Worm (Caenorhabditis elegans): ENCODE measurements around the gene abhd-3.2.
A peak's percentile ranks its signal among the peaks of the same experiment; 100 is the strongest.

Gene abhd-3.2

DNA sequence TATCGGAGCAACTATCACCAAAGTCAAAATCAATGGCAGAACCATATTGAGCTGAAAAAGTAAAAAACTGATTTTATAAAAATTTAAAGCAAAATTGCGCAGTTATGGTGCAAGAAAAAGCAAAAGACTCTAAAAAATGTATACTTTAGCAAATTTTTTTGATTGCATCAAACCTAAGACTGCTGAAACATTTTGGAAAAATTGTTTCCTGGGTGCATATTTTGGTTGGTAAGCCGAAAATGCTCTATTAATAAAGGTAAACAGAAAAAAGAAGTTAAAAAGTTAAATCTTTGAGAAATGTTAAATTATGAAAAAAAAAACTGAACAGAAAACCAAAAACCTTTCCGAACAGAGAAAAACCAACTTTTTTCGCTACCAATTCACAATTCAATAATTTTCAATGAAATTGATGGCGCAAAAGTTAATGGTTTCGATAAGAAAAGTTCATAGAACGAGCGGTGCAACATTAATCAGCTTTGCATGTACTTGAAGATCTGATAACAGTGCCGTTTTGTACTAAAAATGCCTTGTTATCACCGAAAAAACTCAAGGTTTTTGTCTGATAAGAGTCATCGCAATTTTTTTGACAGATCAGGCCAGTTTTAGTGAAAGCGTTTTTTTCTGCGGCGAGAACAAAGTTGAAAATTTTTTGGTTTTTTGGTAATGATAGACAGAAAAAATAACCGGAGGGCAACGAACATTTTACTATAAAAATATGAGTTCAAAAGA lies at the start of gene abhd-3.2:
TSS of gene abhd-3.2 (minus strand) at position 51 of the 729 bp plus-strand sequence.
- TF ChIP-seq tlf-1 (GFP tag; optimal IDR thresholded peaks at IDR 0.05) (peak; percentile 44), hmg-1.2 (GFP tag; IDR thresholded peaks at IDR 0.05) (no peak), ztf-26 (tag; optimal IDR thresholded peaks at IDR 0.05) (peak; percentile 19), athp-1 (tag; optimal IDR thresholded peaks at IDR 0.05) (no peak), nhr-90 (tag; optimal IDR thresholded peaks at IDR 0.05) (no peak), F39B2.1 (GFP tag; IDR thresholded peaks at IDR 0.05) (no peak), lin-35 (GFP tag; optimal IDR thresholded peaks at IDR 0.05) (no peak), madf-10 (tag; optimal IDR thresholded peaks at IDR 0.05) (no peak), lin-26 (GFP tag; IDR thresholded peaks at IDR 0.05) (no peak), ztf-22 (GFP tag; optimal IDR thresholded peaks at IDR 0.05) (peak; percentile 88), dox-1 (GFP tag; IDR thresholded peaks at IDR 0.05) (peak; percentile 62), nhr-80 (tag; optimal IDR thresholded peaks at IDR 0.05) (peak; percentile 98), B0336.3 (GFP tag; IDR thresholded peaks at IDR 0.05) (peak; percentile 44; the same call in 1 of the 2 replicates), ztf-3 (GFP tag; optimal IDR thresholded peaks at IDR 0.05) (no peak), unc-62 (GFP tag; optimal IDR thresholded peaks at IDR 0.05) (peak; percentile 66), K11D2.4 (GFP tag; IDR thresholded peaks at IDR 0.05) (no peak), sea-2 (GFP tag; IDR thresholded peaks at IDR 0.05) (no peak), nfya-2 (GFP tag; IDR thresholded peaks at IDR 0.05) (no peak), let-607 (tag; optimal IDR thresholded peaks at IDR 0.05) (peak; percentile 2 to 45), unc-130 (GFP tag; optimal IDR thresholded peaks at IDR 0.05) (no peak), ets-4 (GFP tag; optimal IDR thresholded peaks at IDR 0.05) (peak; percentile 82), mxl-1 (tag; optimal IDR thresholded peaks at IDR 0.05) (no peak), tbp1 (GFP tag; optimal IDR thresholded peaks at IDR 0.05) (peak; percentile 12), pha-4 (tag; optimal IDR thresholded peaks at IDR 0.05) (peak; percentile 81), atf-7 (tag; optimal IDR thresholded peaks at IDR 0.05) (peak; percentile 63), lin-40 (tag; optimal IDR thresholded peaks at IDR 0.05) (peak; percentile 71), die-1 (tag; optimal IDR thresholded peaks at IDR 0.05) (no peak), cebp-1 (GFP tag; IDR thresholded peaks at IDR 0.05) (no peak), cebp-1 (tag; optimal IDR thresholded peaks at IDR 0.05) (no peak)

DNA sequence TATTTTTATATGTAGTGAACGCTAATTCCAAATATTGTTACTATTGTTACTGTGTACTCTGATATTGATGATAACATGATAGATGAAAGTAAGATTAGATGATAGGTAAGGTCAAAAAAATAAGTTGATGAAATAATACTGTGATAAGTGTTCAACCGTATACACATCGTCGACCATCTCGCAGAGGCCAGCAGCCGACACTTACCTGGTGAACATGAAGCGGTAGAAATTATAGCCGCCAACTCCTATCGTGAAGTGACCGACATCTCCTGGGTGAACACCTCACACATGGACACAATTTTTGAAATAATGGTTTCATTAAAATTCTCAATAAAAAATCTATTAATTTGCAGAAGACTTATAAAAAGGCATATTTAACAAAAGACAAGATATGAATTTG lies 49.6 kb upstream of the abhd-3.2 start:
- TF ChIP-seq B0035.1 (tag; optimal IDR thresholded peaks at IDR 0.05) (no peak), sea-2 (GFP tag; IDR thresholded peaks at IDR 0.05) (no peak), dpff-1 (tag; optimal IDR thresholded peaks at IDR 0.05) (no peak), C06A6.2 (GFP tag; conservative IDR thresholded peaks at IDR 0.05) (no peak), dpl-1 (GFP tag; optimal IDR thresholded peaks at IDR 0.05) (no peak), snpc-4 (GFP tag; optimal IDR thresholded peaks at IDR 0.05) (no peak), snpc-4 (tag; optimal IDR thresholded peaks at IDR 0.05) (peak in 3 of 4 experiments; percentile 27 to 69 (median 54))

DNA sequence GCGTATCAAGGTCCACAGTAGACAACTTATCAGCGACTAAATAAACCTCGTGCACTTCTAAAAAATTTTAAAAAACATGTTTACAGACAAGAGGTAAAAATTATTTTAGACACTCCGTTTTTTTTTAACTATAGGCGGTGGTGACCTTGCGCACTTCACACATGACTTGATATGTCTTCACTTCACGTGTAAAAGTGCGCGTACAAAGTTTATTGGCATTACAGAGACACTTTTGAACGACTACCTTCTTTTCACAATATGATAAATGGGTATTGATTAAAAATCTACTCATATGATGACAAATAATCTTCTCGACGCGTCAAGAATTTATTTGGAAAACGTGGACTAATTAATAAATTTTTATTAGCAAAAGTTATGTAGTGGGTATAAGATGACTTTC lies 48.9 kb upstream of the abhd-3.2 start:
- TF ChIP-seq mcd-1 (GFP tag; IDR thresholded peaks at IDR 0.05) (no peak), nhr-120 (GFP tag; IDR thresholded peaks at IDR 0.05) (no peak), lsy-27 (tag; optimal IDR thresholded peaks at IDR 0.05; ENCODE audit: borderline replicate concordance, insufficient read depth) (no peak), hsf-1 (GFP tag; IDR thresholded peaks at IDR 0.05) (no peak), lin-35 (GFP tag; optimal IDR thresholded peaks at IDR 0.05) (no peak), atf-7 (tag; optimal IDR thresholded peaks at IDR 0.05) (no peak), hmg-20 (GFP tag; IDR thresholded peaks at IDR 0.05) (no peak), ztf-25 (GFP tag; IDR thresholded peaks at IDR 0.05) (no peak), ztf-26 (tag; optimal IDR thresholded peaks at IDR 0.05) (peak; percentile 51), pha-4 (tag; optimal IDR thresholded peaks at IDR 0.05) (no peak), lin-40 (tag; optimal IDR thresholded peaks at IDR 0.05) (peak; percentile 48), unc-62 (GFP tag; optimal IDR thresholded peaks at IDR 0.05) (no peak), athp-1 (tag; optimal IDR thresholded peaks at IDR 0.05) (no peak), F10E7.11 (tag; optimal IDR thresholded peaks at IDR 0.05) (no peak), tbp1 (GFP tag; optimal IDR thresholded peaks at IDR 0.05) (no peak), hlh-26 (GFP tag; conservative IDR thresholded peaks at IDR 0.05) (no peak)

Data from whole organism, young adult.